Worm (Caenorhabditis elegans) whole organism, L4 larva: Measurements from ENCODE around the gene unc-30.

Experiments used
- F26F4.8 ChIP-seq: fragments of 200-800 bp; sonication (Bioruptor generic); conservative IDR thresholded peaks from 2 replicates; pipeline ENCODE4 v1.3.6; 2022; ENCODE audit warnings: missing genetic modification characterization, missing compliant biosample characterization
- F37D6.2 ChIP-seq: sonication (generic microtip); optimal IDR thresholded peaks from 2 replicates; lab custom pipeline; 2016; ENCODE audit warnings: mild to moderate bottlenecking, missing genetic modification characterization, missing compliant biosample characterization
- ZK337.2 ChIP-seq: fragments of 200-800 bp; sonication (Bioruptor generic); IDR thresholded peaks from 2 replicates; pipeline ENCODE4 v1.3.6; 2022; ENCODE audit warnings: missing genetic modification reagents, missing genetic modification characterization, missing compliant biosample characterization
- aly-2 ChIP-seq: sonication (generic microtip); optimal IDR thresholded peaks from 2 replicates; lab custom pipeline; 2018; ENCODE audit warnings: missing biosample characterization, missing genetic modification characterization
- arid-1 ChIP-seq: fragments of 200-800 bp; sonication (Bioruptor generic); conservative IDR thresholded peaks from 2 replicates; pipeline ENCODE4 v1.3.6; 2022; ENCODE audit warnings: missing genetic modification reagents, missing genetic modification characterization, missing compliant biosample characterization
- ceh-28 ChIP-seq: fragments of 150-350 bp; optimal IDR thresholded peaks from 2 replicates; lab custom pipeline; 2014; ENCODE audit warnings: missing biosample characterization, missing genetic modification reagents, missing genetic modification characterization
- ceh-44 ChIP-seq: fragments of 200-800 bp; sonication (Bioruptor generic); IDR thresholded peaks from 2 replicates; pipeline ENCODE4 v1.3.6; 2022; ENCODE audit warnings: missing genetic modification reagents, missing genetic modification characterization, missing compliant biosample characterization
- ces-1 ChIP-seq: fragments of 150-350 bp; sonication (generic microtip); optimal IDR thresholded peaks from 4 replicates; lab custom pipeline; 2014; ENCODE audit warnings: missing biosample characterization, missing genetic modification reagents, missing genetic modification characterization
- daf-8 ChIP-seq: fragments of 200-800 bp; sonication (Bioruptor generic); IDR thresholded peaks from 2 replicates; pipeline ENCODE4 v1.3.6; 2022; ENCODE audit warnings: missing genetic modification characterization, missing compliant biosample characterization
- dmd-8 ChIP-seq: fragments of 200-800 bp; sonication (Bioruptor generic); IDR thresholded peaks from 2 replicates; pipeline ENCODE4 v1.3.6; 2022; ENCODE audit warnings: missing genetic modification characterization, missing compliant biosample characterization
- dpl-1 ChIP-seq: fragments of 150-350 bp; optimal IDR thresholded peaks from 2 replicates; lab custom pipeline; 2014; ENCODE audit warnings: missing biosample characterization, missing genetic modification reagents, missing genetic modification characterization
- dve-1 ChIP-seq: sonication (generic microtip); optimal IDR thresholded peaks from 2 replicates; lab custom pipeline; 2017; ENCODE audit warnings: antibody characterized with exemption, mild to moderate bottlenecking, missing genetic modification characterization, missing compliant biosample characterization; ENCODE audit not compliant: insufficient read depth
- egl-43 ChIP-seq: fragments of 200-800 bp; sonication (Bioruptor generic); IDR thresholded peaks from 2 replicates; pipeline ENCODE4 v1.3.6; 2022; ENCODE audit warnings: missing genetic modification reagents, missing genetic modification characterization, missing compliant biosample characterization
- fos-1 ChIP-seq: fragments of 150-350 bp; optimal IDR thresholded peaks from 2 replicates; lab custom pipeline; 2014; ENCODE audit warnings: missing biosample characterization, missing genetic modification characterization
- gei-8 ChIP-seq: fragments of 200-800 bp; sonication (Bioruptor generic); optimal IDR thresholded peaks from 2 replicates; lab custom pipeline; 2018; ENCODE audit warnings: mild to moderate bottlenecking, missing genetic modification characterization, missing compliant biosample characterization
- hlh-30 ChIP-seq: sonication (generic microtip); optimal IDR thresholded peaks from 2 replicates; lab custom pipeline; 2017; ENCODE audit warnings: antibody characterized with exemption, mild to moderate bottlenecking, missing genetic modification characterization, missing compliant biosample characterization; ENCODE audit not compliant: insufficient read depth
- hmg-1.1 ChIP-seq: fragments of 200-800 bp; sonication (Bioruptor generic); IDR thresholded peaks from 2 replicates; pipeline ENCODE4 v1.3.6; 2022; ENCODE audit warnings: missing genetic modification reagents, missing genetic modification characterization, missing compliant biosample characterization
- lim-7 ChIP-seq: fragments of 200-800 bp; sonication (Bioruptor generic); IDR thresholded peaks from 2 replicates; pipeline ENCODE4 v1.3.6; 2022; ENCODE audit warnings: missing genetic modification characterization, missing compliant biosample characterization
- lin-15B ChIP-seq: fragments of 150-350 bp; sonication (generic microtip); optimal IDR thresholded peaks from 3 replicates; lab custom pipeline; 2014; ENCODE audit warnings: missing biosample characterization, missing genetic modification characterization
- lin-29 ChIP-seq: fragments of 200-800 bp; sonication (Bioruptor generic); IDR thresholded peaks from 2 replicates; pipeline ENCODE4 v1.3.6; 2022; ENCODE audit warnings: missing genetic modification reagents, missing genetic modification characterization, missing compliant biosample characterization
- lin-39 ChIP-seq: fragments of 150-350 bp; optimal IDR thresholded peaks from 2 replicates; lab custom pipeline; 2014; ENCODE audit warnings: missing biosample characterization, missing genetic modification reagents, missing genetic modification characterization
- madf-5 ChIP-seq, 2 experiments: fragments of 200-800 bp; sonication (Bioruptor generic); IDR thresholded peaks; 2 replicates each; pipeline ENCODE4 v1.3.6; 2022; ENCODE audit warnings: missing compliant biosample characterization in 2 of 2, missing genetic modification characterization in 2 of 2
- mdt-29 ChIP-seq: fragments of 200-800 bp; sonication (Bioruptor generic); IDR thresholded peaks from 2 replicates; pipeline ENCODE4 v1.3.6; 2022; ENCODE audit warnings: missing genetic modification reagents, missing genetic modification characterization, missing compliant biosample characterization
- mep-1 ChIP-seq: fragments of 150-350 bp; sonication (generic microtip); optimal IDR thresholded peaks from 3 replicates; lab custom pipeline; 2014; ENCODE audit warnings: missing biosample characterization, missing genetic modification characterization
- mes-2 ChIP-seq: sonication (generic microtip); optimal IDR thresholded peaks from 2 replicates; lab custom pipeline; 2016; ENCODE audit warnings: missing genotype, mild to moderate bottlenecking, missing genetic modification characterization, missing compliant biosample characterization; ENCODE audit not compliant: poor library complexity, severe bottlenecking
- nhr-102 ChIP-seq: sonication (generic microtip); optimal IDR thresholded peaks from 2 replicates; lab custom pipeline; 2016; ENCODE audit warnings: mild to moderate bottlenecking, missing genetic modification characterization, moderate library complexity, missing compliant biosample characterization
- nhr-25 ChIP-seq: sonication (generic microtip); optimal IDR thresholded peaks from 2 replicates; lab custom pipeline; 2017; ENCODE audit warnings: missing genetic modification characterization, mild to moderate bottlenecking, missing compliant biosample characterization, antibody characterized with exemption, moderate library complexity, borderline replicate concordance; ENCODE audit not compliant: insufficient read depth
- nhr-42 ChIP-seq: fragments of 200-800 bp; sonication (Bioruptor generic); IDR thresholded peaks from 2 replicates; pipeline ENCODE4 v1.3.6; 2022; ENCODE audit warnings: missing genetic modification characterization, missing compliant biosample characterization
- nhr-76 ChIP-seq: fragments of 150-350 bp; optimal IDR thresholded peaks from 2 replicates; lab custom pipeline; 2014; ENCODE audit warnings: missing biosample characterization, missing genetic modification characterization
- php-3 ChIP-seq: fragments of 200-800 bp; sonication (Bioruptor generic); IDR thresholded peaks from 2 replicates; pipeline ENCODE4 v1.3.6; 2022; ENCODE audit warnings: missing genetic modification reagents, missing genetic modification characterization, missing compliant biosample characterization
- pqm-1 ChIP-seq: sonication (generic microtip); optimal IDR thresholded peaks from 2 replicates; lab custom pipeline; 2017; ENCODE audit warnings: missing biosample characterization, missing genetic modification characterization
- rbr-2 ChIP-seq: sonication (generic microtip); optimal IDR thresholded peaks from 2 replicates; lab custom pipeline; 2016; ENCODE audit warnings: missing genotype, missing genetic modification characterization, missing compliant biosample characterization
- set-16 ChIP-seq: fragments of 200-800 bp; sonication (Bioruptor generic); IDR thresholded peaks from 2 replicates; pipeline ENCODE4 v1.3.6; 2022; ENCODE audit warnings: missing genetic modification reagents, missing genetic modification characterization, missing compliant biosample characterization
- snpc-1.2 ChIP-seq: fragments of 200-800 bp; sonication (Bioruptor generic); IDR thresholded peaks from 2 replicates; pipeline ENCODE4 v1.3.6; 2022; ENCODE audit warnings: missing genetic modification reagents, missing genetic modification characterization, missing compliant biosample characterization
- spr-1 ChIP-seq: sonication (generic microtip); optimal IDR thresholded peaks from 2 replicates; lab custom pipeline; 2016; ENCODE audit warnings: mild to moderate bottlenecking, missing genetic modification characterization, missing compliant biosample characterization
- tag-97 ChIP-seq: fragments of 200-800 bp; sonication (Bioruptor generic); IDR thresholded peaks from 2 replicates; pipeline ENCODE4 v1.3.6; 2022; ENCODE audit warnings: missing genetic modification characterization, missing compliant biosample characterization
- tra-1 ChIP-seq: fragments of 200-800 bp; sonication (Bioruptor generic); IDR thresholded peaks from 2 replicates; pipeline ENCODE4 v1.3.6; 2022; ENCODE audit warnings: missing genetic modification reagents, missing genetic modification characterization, missing compliant biosample characterization
- unc-130 ChIP-seq: sonication (generic microtip); optimal IDR thresholded peaks from 2 replicates; lab custom pipeline; 2016; ENCODE audit warnings: missing genetic modification reagents, missing genetic modification characterization, missing compliant biosample characterization
- unc-39 ChIP-seq: sonication (generic microtip); optimal IDR thresholded peaks from 2 replicates; lab custom pipeline; 2017; ENCODE audit warnings: missing biosample characterization, missing genetic modification characterization
- unc-62 ChIP-seq, 3 experiments: fragments of 150-350 bp in 1 of 3; sonication (generic microtip); optimal IDR thresholded peaks in 2 of 3; peaks in 1 of 3; 1 replicate in 1 of 3; 2 replicates in 2 of 3; lab custom pipeline; 2014 to 2017; ENCODE audit warnings: missing biosample characterization in 3 of 3, missing genetic modification characterization in 3 of 3, missing genetic modification reagents in 3 of 3, missing genotype in 1 of 3
- zag-1 ChIP-seq: fragments of 150-350 bp; optimal IDR thresholded peaks from 2 replicates; lab custom pipeline; 2014; ENCODE audit warnings: missing biosample characterization, missing genetic modification characterization

The unc-30 gene

DNA sequence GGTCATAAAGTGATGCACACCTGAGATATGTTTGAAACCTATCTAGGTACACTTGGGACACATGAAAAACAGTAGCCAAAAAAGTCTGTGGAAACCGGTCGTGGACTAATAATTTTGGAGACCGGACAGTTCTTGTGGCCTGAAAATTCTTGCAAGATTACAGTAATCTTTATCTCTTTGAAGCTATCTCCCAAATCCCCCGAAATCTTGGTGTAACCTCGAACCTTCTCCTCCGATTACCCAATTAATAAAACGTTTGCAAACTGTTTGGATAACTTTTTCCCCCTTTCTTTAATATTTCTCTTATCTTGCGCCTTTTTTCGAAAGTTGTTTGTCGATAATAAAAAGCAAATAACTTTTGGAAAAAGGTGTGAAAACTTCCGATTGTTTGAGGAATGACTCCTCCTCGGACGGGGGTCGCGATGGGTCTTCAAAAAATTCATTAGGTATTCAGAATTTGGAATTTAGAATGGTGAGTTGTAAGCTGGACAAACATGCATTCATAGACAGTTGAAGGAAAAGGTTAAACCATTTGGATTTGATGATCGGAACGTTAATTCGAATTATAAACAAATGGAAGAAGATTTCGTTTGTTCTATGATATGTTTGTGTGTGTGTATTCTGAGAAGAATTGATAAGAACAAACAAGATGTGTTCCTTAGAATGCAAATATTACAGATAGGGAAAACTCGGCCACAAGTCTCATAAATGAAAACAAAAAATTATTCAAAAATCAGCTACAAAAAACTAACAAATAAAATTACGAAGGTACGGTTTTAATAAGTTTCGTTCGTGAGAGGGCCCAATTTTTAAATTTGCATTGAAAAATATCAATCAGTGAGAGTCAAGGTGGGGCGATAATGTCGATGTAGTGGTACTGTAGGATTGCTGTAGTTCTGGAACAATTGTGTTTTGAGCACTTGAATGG lies 35.7 kb upstream of the unc-30 start (continued):
- no peak for TF ChIP-seq pqm-1
- no peak for TF ChIP-seq nhr-76 (tag; lab: Kevin White, UChicago)
- TF ChIP-seq set-16 (GFP tag; lab: Robert Waterston, UW) = no peak
- TF ChIP-seq lim-7 (GFP tag; lab: Robert Waterston, UW) = 0 out of 2 replicates have a peak, but pooled peaks have one; percentile 38
- no peak for TF ChIP-seq hlh-30 (tag; lab: Kevin White, UChicago)
- TF ChIP-seq ceh-44 (GFP tag; lab: Robert Waterston, UW) = no peak
- no peak for TF ChIP-seq fos-1 (tag; lab: Kevin White, UChicago)
- TF ChIP-seq zag-1 = no peak
- TF ChIP-seq lin-15B = no peak
- no peak for TF ChIP-seq mes-2 (tag; lab: Kevin White, UChicago)
- TF ChIP-seq hmg-1.1 (GFP tag; lab: Robert Waterston, UW) = no peak
- TF ChIP-seq unc-39 (tag; lab: Kevin White, UChicago) = no peak
- TF ChIP-seq dve-1 (tag; lab: Kevin White, UChicago) = peak; percentile 39
- no peak for TF ChIP-seq F37D6.2 (tag; lab: Kevin White, UChicago)
- TF ChIP-seq arid-1 (GFP tag; lab: Robert Waterston, UW) = no peak
- TF ChIP-seq mep-1 (tag; lab: Kevin White, UChicago) = no peak
- no peak for TF ChIP-seq nhr-42 (GFP tag; lab: Robert Waterston, UW)
- no peak for TF ChIP-seq gei-8 (GFP tag; lab: Kevin White, UChicago)
- TF ChIP-seq nhr-25 = peak; percentile 81
- TF ChIP-seq dmd-8 (GFP tag; lab: Robert Waterston, UW) = no peak
- TF ChIP-seq aly-2 (tag; lab: Kevin White, UChicago) = no peak
- TF ChIP-seq tra-1 (GFP tag; lab: Robert Waterston, UW) = no peak
- TF ChIP-seq ceh-28 (tag; lab: Kevin White, UChicago) = no peak

DNA sequence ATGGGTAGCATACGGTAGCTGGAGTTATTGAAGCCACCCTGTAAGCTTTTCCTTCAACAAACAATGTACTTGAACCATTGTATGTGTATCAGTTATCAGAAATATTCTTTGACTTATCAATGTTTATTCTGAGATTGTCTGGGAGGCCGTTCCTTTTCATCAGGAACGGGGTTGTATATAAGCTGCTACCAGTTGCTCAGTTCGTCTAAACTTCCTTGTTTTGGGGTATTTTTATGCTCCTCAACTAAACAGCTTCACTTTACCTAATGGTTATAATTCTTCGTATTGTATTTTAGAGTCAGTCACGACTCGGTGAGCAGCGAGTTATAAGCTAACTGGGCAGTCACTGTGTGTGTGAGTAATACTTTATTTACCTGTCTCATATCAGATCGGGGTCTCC lies 33.1 kb upstream of the unc-30 start:
- no peak for TF ChIP-seq lim-7 (GFP tag; lab: Robert Waterston, UW)
- TF ChIP-seq unc-62 (GFP tag; optimal IDR thresholded peaks at IDR 0.05 in 1 of 2; lab: Kevin White, UChicago) = peak in 1 of 2 experiments; percentile 91
- TF ChIP-seq unc-62 (tag; optimal IDR thresholded peaks at IDR 0.05; lab: Kevin White, UChicago) = no peak
- TF ChIP-seq daf-8 = no peak

DNA sequence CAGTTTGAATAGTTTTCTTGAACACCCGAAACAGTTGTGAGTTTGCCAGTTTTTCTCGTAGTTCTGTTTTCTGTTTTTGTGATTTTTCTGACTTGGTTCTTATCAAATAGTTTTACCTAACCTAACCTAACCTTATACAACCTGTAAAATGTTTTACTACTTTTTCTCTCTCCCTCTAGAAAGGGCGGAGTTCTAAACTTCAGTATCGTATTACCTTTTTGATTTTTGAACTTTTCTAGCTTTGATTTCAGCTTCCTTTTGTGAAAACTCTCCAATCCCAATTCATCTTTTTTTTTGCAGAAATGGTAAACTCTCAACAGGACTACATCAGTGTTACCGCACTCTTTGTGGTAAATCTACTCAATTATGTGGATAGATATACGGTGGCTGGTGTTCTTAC lies 32.1 kb upstream of the unc-30 start, which contains the start of gene spin-2:
TSS of gene spin-2 (plus strand) at position 301 of the 400 bp plus-strand sequence.
- TF ChIP-seq ces-1 (no peak), mdt-29 (GFP tag; lab: Robert Waterston, UW) (no peak), php-3 (no peak), dpl-1 (GFP tag; lab: Kevin White, UChicago) (no peak), rbr-2 (tag; lab: Kevin White, UChicago) (no peak), snpc-1.2 (GFP tag; lab: Robert Waterston, UW) (no peak), tag-97 (GFP tag; lab: Robert Waterston, UW) (no peak), dve-1 (tag; lab: Kevin White, UChicago) (no peak), nhr-102 (tag; lab: Kevin White, UChicago) (no peak), lin-29 (GFP tag; lab: Robert Waterston, UW) (no peak), nhr-76 (tag; lab: Kevin White, UChicago) (no peak), madf-5 (GFP tag; IDR thresholded peaks at IDR 0.05; lab: Robert Waterston, UW) (no peak), ZK337.2 (GFP tag; lab: Robert Waterston, UW) (no peak), lin-39 (no peak), F26F4.8 (GFP tag; lab: Robert Waterston, UW) (no peak), unc-130 (GFP tag; lab: Kevin White, UChicago) (no peak), spr-1 (no peak), hmg-1.1 (GFP tag; lab: Robert Waterston, UW) (no peak), egl-43 (GFP tag; lab: Robert Waterston, UW) (no peak)
